Fruit fly (Drosophila melanogaster) S2 (cell line): ENCODE results near the gene kay.

Experiments
- CG8478 ChIP-seq: fragments of >200 bp; optimal IDR thresholded peaks from 2 replicates; lab custom pipeline; 2018
- CTCF ChIP-seq, 2 experiments: fragments of >200 bp; optimal IDR thresholded peaks; 2 replicates each; lab custom pipeline; 2018

DNA sequence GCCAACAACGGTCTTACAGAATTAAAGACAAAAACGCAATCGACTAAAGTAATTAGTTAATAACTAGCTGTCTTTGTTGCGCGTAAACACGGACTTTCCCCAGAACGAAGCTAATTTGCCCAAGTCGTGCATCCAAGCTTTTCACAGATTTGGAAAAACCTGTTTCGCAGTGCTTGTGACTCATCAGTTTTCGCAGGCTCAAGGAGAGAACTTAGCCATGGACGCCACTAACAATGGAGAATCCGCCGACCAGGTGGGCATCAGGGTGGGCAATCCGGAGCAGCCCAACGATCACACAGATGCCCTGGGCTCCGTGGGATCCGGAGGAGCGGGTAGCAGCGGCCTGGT, 33.9 kb downstream of the kay start:
- TF ChIP-seq CG8478 (lab: Kevin White, UChicago) (no peak), CTCF (optimal IDR thresholded peaks at IDR 0.05; lab: Kevin White, UChicago) (no peak)
